Worm (Caenorhabditis elegans): ENCODE results near the gene clec-158.

clec-158 gene

ce11 chrIII:6887574-6887973, 28.2 kb upstream of the clec-158 start (continued):
- TF ChIP-seq nhr-77 (tag; optimal IDR thresholded peaks at IDR 0.05) = no peak
- TF ChIP-seq peb-1 (tag; optimal IDR thresholded peaks at IDR 0.05) = no peak
- no peak for TF ChIP-seq sma-3 (GFP tag; optimal IDR thresholded peaks at IDR 0.05)
- TF ChIP-seq R02D3.7 (tag; optimal IDR thresholded peaks at IDR 0.05) = no peak
- TF ChIP-seq ceh-82 (tag; optimal IDR thresholded peaks at IDR 0.05) = no peak
- TF ChIP-seq lin-39 (tag; optimal IDR thresholded peaks at IDR 0.05) = no peak
- TF ChIP-seq nhr-129 (tag; optimal IDR thresholded peaks at IDR 0.05) = peak; percentile 93
- no peak for TF ChIP-seq aly-2 (tag; optimal IDR thresholded peaks at IDR 0.05)
- no peak for TF ChIP-seq nhr-6 (tag; optimal IDR thresholded peaks at IDR 0.05)
- TF ChIP-seq nhr-23 (tag; optimal IDR thresholded peaks at IDR 0.05) = no peak
- no peak for TF ChIP-seq dmd-4 (tag; optimal IDR thresholded peaks at IDR 0.05)

DNA sequence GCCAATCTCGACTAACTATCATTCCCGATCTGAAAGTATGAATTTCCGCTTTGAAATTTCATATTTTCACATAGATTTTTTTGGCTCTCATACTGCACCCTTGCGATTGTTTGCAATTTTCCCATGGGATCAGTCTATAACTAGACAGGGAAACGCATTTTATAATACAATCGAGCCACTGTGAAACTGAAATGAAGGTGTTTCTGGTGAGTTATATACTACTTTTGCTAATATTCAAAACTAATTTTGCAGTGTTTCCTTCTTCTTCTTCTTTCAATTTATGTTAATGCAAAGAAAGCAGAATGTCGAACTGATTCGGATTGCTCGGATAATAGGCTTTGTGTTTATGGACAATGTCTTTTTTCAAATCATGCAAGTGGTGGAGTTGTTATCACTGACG, 26.5 kb upstream of the clec-158 start:
- no peak for TF ChIP-seq blmp-1 (tag; optimal IDR thresholded peaks at IDR 0.05; ENCODE audit: insufficient read depth)
- no peak for TF ChIP-seq skn-1 (tag; optimal IDR thresholded peaks at IDR 0.05)

ce11 chrIII:6884203-6884602, 24.8 kb upstream of the clec-158 start, which contains the start of gene med-2:
TSS of gene med-2 (plus strand) at chrIII:6884503.
- no peak for TF ChIP-seq C34F6.9 (tag; optimal IDR thresholded peaks at IDR 0.05)
- no peak for TF ChIP-seq unc-62 (GFP tag; optimal IDR thresholded peaks at IDR 0.05)
- TF ChIP-seq blmp-1 (tag; optimal IDR thresholded peaks at IDR 0.05; ENCODE audit: insufficient read depth) = no peak
- no peak for TF ChIP-seq ceh-82 (tag; optimal IDR thresholded peaks at IDR 0.05)
- TF ChIP-seq nhr-25 (tag; optimal IDR thresholded peaks at IDR 0.05) = no peak
- TF ChIP-seq nhr-237 (tag; optimal IDR thresholded peaks at IDR 0.05) = no peak
- TF ChIP-seq mbf-1 (tag; optimal IDR thresholded peaks at IDR 0.05) = no peak
- TF ChIP-seq gmeb-1 (tag; optimal IDR thresholded peaks at IDR 0.05) = no peak
- TF ChIP-seq lsy-2 (tag; optimal IDR thresholded peaks at IDR 0.05) = no peak
- TF ChIP-seq F13H6.1 (tag; optimal IDR thresholded peaks at IDR 0.05) = no peak
- TF ChIP-seq crh-2 (tag; optimal IDR thresholded peaks at IDR 0.05) = no peak
- no peak for TF ChIP-seq nhr-23 (tag; optimal IDR thresholded peaks at IDR 0.05)
- no peak for TF ChIP-seq elt-3 (tag; optimal IDR thresholded peaks at IDR 0.05)
- no peak for TF ChIP-seq R02D3.7 (tag; optimal IDR thresholded peaks at IDR 0.05)
- TF ChIP-seq nhr-12 (tag; optimal IDR thresholded peaks at IDR 0.05) = no peak
- TF ChIP-seq Y55F3AM.14 (GFP tag; optimal IDR thresholded peaks at IDR 0.05) = no peak
- TF ChIP-seq elt-1 (tag; optimal IDR thresholded peaks at IDR 0.05) = no peak
- no peak for TF ChIP-seq sma-3 (GFP tag; optimal IDR thresholded peaks at IDR 0.05)
- no peak for TF ChIP-seq unc-55 (GFP tag; optimal IDR thresholded peaks at IDR 0.05)
- no peak for TF ChIP-seq egl-27 (tag; optimal IDR thresholded peaks at IDR 0.05)

ce11 chrIII:6881745-6882144, 22.4 kb upstream of the clec-158 start:
- TF ChIP-seq gmeb-1 (tag; optimal IDR thresholded peaks at IDR 0.05) (no peak), ceh-16 (tag; optimal IDR thresholded peaks at IDR 0.05) (no peak), lin-39 (tag; optimal IDR thresholded peaks at IDR 0.05) (no peak), mbf-1 (tag; optimal IDR thresholded peaks at IDR 0.05) (no peak), ceh-82 (tag; optimal IDR thresholded peaks at IDR 0.05) (no peak), elt-1 (tag; optimal IDR thresholded peaks at IDR 0.05) (no peak), crh-2 (tag; optimal IDR thresholded peaks at IDR 0.05) (no peak), nhr-12 (tag; optimal IDR thresholded peaks at IDR 0.05) (no peak), zag-1 (tag; optimal IDR thresholded peaks at IDR 0.05) (no peak), sma-9 (GFP tag; optimal IDR thresholded peaks at IDR 0.05) (no peak), sma-9 (tag; optimal IDR thresholded peaks at IDR 0.05) (no peak)

- no peak for TF ChIP-seq unc-55 (GFP tag; optimal IDR thresholded peaks at IDR 0.05)
- peak in 1 of 2 experiments; percentile 4 for TF ChIP-seq lsy-2 (tag; optimal IDR thresholded peaks at IDR 0.05)
- no peak for TF ChIP-seq ztf-11 (tag; optimal IDR thresholded peaks at IDR 0.05)
- TF ChIP-seq nhr-21 (tag; optimal IDR thresholded peaks at IDR 0.05) = peak; percentile 5
Observed at ce11 chrIII:6880797-6881196, 21.4 kb upstream of the clec-158 start, which contains the start of gene K04C2.7. TSS of gene K04C2.7 (plus strand) at chrIII:6881097.

ce11 chrIII:6873724-6874123, 14.3 kb upstream of the clec-158 start:
- TF ChIP-seq blmp-1 (tag; optimal IDR thresholded peaks at IDR 0.05; ENCODE audit: insufficient read depth) = no peak
- TF ChIP-seq nhr-23 (tag; optimal IDR thresholded peaks at IDR 0.05) = no peak
- no peak for TF ChIP-seq gmeb-1 (tag; optimal IDR thresholded peaks at IDR 0.05)
- TF ChIP-seq elt-1 (tag; optimal IDR thresholded peaks at IDR 0.05) = no peak
- TF ChIP-seq lin-11 (tag; optimal IDR thresholded peaks at IDR 0.05) = no peak
- peak; percentile 24 for TF ChIP-seq ztf-4 (tag; optimal IDR thresholded peaks at IDR 0.05)
- TF ChIP-seq peb-1 (tag; optimal IDR thresholded peaks at IDR 0.05) = no peak
- no peak for TF ChIP-seq ZK546.5 (tag; optimal IDR thresholded peaks at IDR 0.05)
- TF ChIP-seq nhr-237 (tag; optimal IDR thresholded peaks at IDR 0.05) = no peak
- no peak for TF ChIP-seq Y55F3AM.14 (GFP tag; optimal IDR thresholded peaks at IDR 0.05)
- TF ChIP-seq snpc-4 (tag; optimal IDR thresholded peaks at IDR 0.05) = no peak
- no peak for TF ChIP-seq ztf-1 (GFP tag; conservative IDR thresholded peaks at IDR 0.05)
- no peak for TF ChIP-seq mab-5 (tag; optimal IDR thresholded peaks at IDR 0.05)
- TF ChIP-seq dmd-4 (tag; optimal IDR thresholded peaks at IDR 0.05) = no peak
- TF ChIP-seq ztf-11 (tag; optimal IDR thresholded peaks at IDR 0.05) = no peak
- TF ChIP-seq unc-55 (GFP tag; optimal IDR thresholded peaks at IDR 0.05) = no peak
- peak; percentile 47 for TF ChIP-seq sma-9 (GFP tag; optimal IDR thresholded peaks at IDR 0.05)
- no peak for TF ChIP-seq sma-9 (tag; optimal IDR thresholded peaks at IDR 0.05)
- no peak for TF ChIP-seq nhr-11 (tag; optimal IDR thresholded peaks at IDR 0.05)
- peak; percentile 36 for TF ChIP-seq nhr-129 (tag; optimal IDR thresholded peaks at IDR 0.05)
- TF ChIP-seq lsy-2 (tag; optimal IDR thresholded peaks at IDR 0.05) = peak in 1 of 2 experiments; percentile 59
- TF ChIP-seq unc-62 (GFP tag; optimal IDR thresholded peaks at IDR 0.05) = no peak
- TF ChIP-seq ama-1 (optimal IDR thresholded peaks at IDR 0.05) = peak; percentile 23
- peak; percentile 38 for TF ChIP-seq F13H6.1 (tag; optimal IDR thresholded peaks at IDR 0.05)
- TF ChIP-seq nhr-6 (tag; optimal IDR thresholded peaks at IDR 0.05) = peak; percentile 2

All from whole organism, L2 larva.